Worm (Caenorhabditis elegans) whole organism, mixed stage, embryonic: ENCODE data around the gene srz-32.

Source experiments
- ces-1 ChIP-seq: fragments of 150-350 bp; optimal IDR thresholded peaks from 2 replicates; lab custom pipeline; 2014; ENCODE audit warnings: missing biosample characterization, missing genetic modification reagents, missing genetic modification characterization
- lin-13 ChIP-seq: fragments of 150-350 bp; optimal IDR thresholded peaks from 2 replicates; lab custom pipeline; 2014; ENCODE audit warnings: missing biosample characterization, missing genetic modification characterization
- mab-5 ChIP-seq: fragments of 150-350 bp; optimal IDR thresholded peaks from 2 replicates; lab custom pipeline; 2014; ENCODE audit warnings: missing biosample characterization, missing genetic modification characterization
- mep-1 ChIP-seq: fragments of 150-350 bp; optimal IDR thresholded peaks from 2 replicates; lab custom pipeline; 2017; ENCODE audit warnings: missing biosample characterization, missing genetic modification reagents, missing genetic modification characterization, inconsistent platforms
- nhr-237 ChIP-seq: fragments of 150-350 bp; optimal IDR thresholded peaks from 2 replicates; lab custom pipeline; 2014; ENCODE audit warnings: missing biosample characterization, missing genetic modification characterization
- nhr-76 ChIP-seq: sonication (generic microtip); optimal IDR thresholded peaks from 2 replicates; lab custom pipeline; 2017; ENCODE audit warnings: missing biosample characterization, missing genetic modification characterization
- unc-39 ChIP-seq: fragments of 150-350 bp; optimal IDR thresholded peaks from 2 replicates; lab custom pipeline; 2014; ENCODE audit warnings: missing biosample characterization, missing genetic modification characterization
- unc-62 ChIP-seq: fragments of 150-350 bp; optimal IDR thresholded peaks from 2 replicates; lab custom pipeline; 2014; ENCODE audit warnings: missing biosample characterization, missing genetic modification reagents, missing genetic modification characterization
- ztf-11 ChIP-seq: fragments of 150-350 bp; optimal IDR thresholded peaks from 2 replicates; lab custom pipeline; 2014; ENCODE audit warnings: missing biosample characterization, missing genetic modification characterization

- TF ChIP-seq ztf-11 (no peak), unc-62 (GFP tag; lab: Kevin White, UChicago) (no peak), lin-13 (no peak), mab-5 (tag; lab: Kevin White, UChicago) (no peak), nhr-76 (tag; lab: Kevin White, UChicago) (no peak), ces-1 (GFP tag; lab: Kevin White, UChicago) (no peak), mep-1 (tag; lab: Kevin White, UChicago) (no peak), unc-39 (no peak), nhr-237 (tag; lab: Kevin White, UChicago) (no peak)
Measured at ce11 chrIV:3386504-3387290, 49.4 kb upstream of the srz-32 start.
